Worm (Caenorhabditis elegans) whole organism, mixed stage, embryonic: Measurements from ENCODE around the gene C42C1.19.

Experiments used
- bed-3 ChIP-seq: fragments of 200-800 bp; sonication (Bioruptor generic); optimal IDR thresholded peaks from 3 replicates; lab custom pipeline; 2018; ENCODE audit warnings: mild to moderate bottlenecking, missing genetic modification characterization, moderate library complexity, missing compliant biosample characterization
- ceh-43 ChIP-seq: fragments of 200-800 bp; sonication (Bioruptor generic); optimal IDR thresholded peaks from 2 replicates; lab custom pipeline; 2018; ENCODE audit warnings: mild to moderate bottlenecking, missing genetic modification characterization, moderate library complexity, missing compliant biosample characterization
- ceh-83 ChIP-seq: fragments of 200-800 bp; sonication (Bioruptor generic); optimal IDR thresholded peaks from 2 replicates; lab custom pipeline; 2018; ENCODE audit warnings: mild to moderate bottlenecking, missing genetic modification characterization, missing compliant biosample characterization
- ces-1 ChIP-seq: fragments of 150-350 bp; optimal IDR thresholded peaks from 2 replicates; lab custom pipeline; 2014; ENCODE audit warnings: missing biosample characterization, missing genetic modification reagents, missing genetic modification characterization
- cnd-1 ChIP-seq: fragments of 200-800 bp; sonication (Bioruptor generic); optimal IDR thresholded peaks from 2 replicates; lab custom pipeline; 2018; ENCODE audit warnings: mild to moderate bottlenecking, missing genetic modification characterization, missing compliant biosample characterization
- drap-1 ChIP-seq: fragments of 200-800 bp; sonication (Bioruptor generic); optimal IDR thresholded peaks from 3 replicates; lab custom pipeline; 2018; ENCODE audit warnings: mild to moderate bottlenecking, missing genetic modification characterization, missing compliant biosample characterization
- elt-1 ChIP-seq: sonication (generic microtip); optimal IDR thresholded peaks from 2 replicates; lab custom pipeline; 2017; ENCODE audit warnings: missing genetic modification characterization, mild to moderate bottlenecking, missing compliant biosample characterization, antibody characterized with exemption, moderate library complexity, borderline replicate concordance; ENCODE audit not compliant: insufficient read depth
- flh-1 ChIP-seq: fragments of 200-800 bp; sonication (Bioruptor generic); optimal IDR thresholded peaks from 2 replicates; lab custom pipeline; 2018; ENCODE audit warnings: mild to moderate bottlenecking, missing genetic modification characterization, moderate library complexity, missing compliant biosample characterization
- ham-2 ChIP-seq: fragments of 200-800 bp; sonication (Bioruptor generic); optimal IDR thresholded peaks from 2 replicates; lab custom pipeline; 2018; ENCODE audit warnings: mild to moderate bottlenecking, missing genetic modification characterization, missing compliant biosample characterization
- hlh-1 ChIP-seq: fragments of 150-350 bp; optimal IDR thresholded peaks from 2 replicates; lab custom pipeline; 2014; ENCODE audit warnings: missing biosample characterization, missing genetic modification reagents, missing genetic modification characterization
- lin-13 ChIP-seq: fragments of 150-350 bp; optimal IDR thresholded peaks from 2 replicates; lab custom pipeline; 2014; ENCODE audit warnings: missing biosample characterization, missing genetic modification characterization
- lin-32 ChIP-seq: fragments of 200-800 bp; sonication (Bioruptor generic); optimal IDR thresholded peaks from 2 replicates; lab custom pipeline; 2018; ENCODE audit warnings: mild to moderate bottlenecking, missing genetic modification characterization, missing compliant biosample characterization
- lsy-2 ChIP-seq: fragments of 150-350 bp; optimal IDR thresholded peaks from 2 replicates; lab custom pipeline; 2014; ENCODE audit warnings: missing biosample characterization, missing genetic modification characterization
- mab-5 ChIP-seq: fragments of 150-350 bp; optimal IDR thresholded peaks from 2 replicates; lab custom pipeline; 2014; ENCODE audit warnings: missing biosample characterization, missing genetic modification characterization
- mep-1 ChIP-seq: fragments of 150-350 bp; optimal IDR thresholded peaks from 2 replicates; lab custom pipeline; 2017; ENCODE audit warnings: missing biosample characterization, missing genetic modification reagents, missing genetic modification characterization, inconsistent platforms
- mls-2 ChIP-seq: sonication (generic microtip); optimal IDR thresholded peaks from 2 replicates; lab custom pipeline; 2016; ENCODE audit warnings: mild to moderate bottlenecking, missing genetic modification characterization, moderate library complexity, missing compliant biosample characterization
- nhr-12 ChIP-seq: fragments of 150-350 bp; optimal IDR thresholded peaks from 2 replicates; lab custom pipeline; 2014; ENCODE audit warnings: missing biosample characterization, missing genetic modification characterization
- nhr-2 ChIP-seq: fragments of 150-350 bp; optimal IDR thresholded peaks from 2 replicates; lab custom pipeline; 2014; ENCODE audit warnings: missing biosample characterization, missing genetic modification characterization
- nhr-237 ChIP-seq: fragments of 150-350 bp; optimal IDR thresholded peaks from 2 replicates; lab custom pipeline; 2014; ENCODE audit warnings: missing biosample characterization, missing genetic modification characterization
- nhr-28 ChIP-seq: fragments of 150-350 bp; optimal IDR thresholded peaks from 2 replicates; lab custom pipeline; 2014; ENCODE audit warnings: missing biosample characterization, missing genetic modification characterization
- nhr-76 ChIP-seq: sonication (generic microtip); optimal IDR thresholded peaks from 2 replicates; lab custom pipeline; 2017; ENCODE audit warnings: missing biosample characterization, missing genetic modification characterization
- pha-4 ChIP-seq: fragments of 150-350 bp; optimal IDR thresholded peaks from 2 replicates; lab custom pipeline; 2018; ENCODE audit warnings: missing biosample characterization, missing genetic modification reagents, missing genetic modification characterization
- sem-2 ChIP-seq: fragments of 200-800 bp; sonication (Bioruptor generic); optimal IDR thresholded peaks from 2 replicates; lab custom pipeline; 2018; ENCODE audit warnings: mild to moderate bottlenecking, missing genetic modification characterization, missing compliant biosample characterization
- tbx-8 ChIP-seq: fragments of 200-800 bp; sonication (Bioruptor generic); optimal IDR thresholded peaks from 2 replicates; lab custom pipeline; 2018; ENCODE audit warnings: mild to moderate bottlenecking, missing genetic modification characterization, moderate library complexity, missing compliant biosample characterization
- unc-39 ChIP-seq: fragments of 150-350 bp; optimal IDR thresholded peaks from 2 replicates; lab custom pipeline; 2014; ENCODE audit warnings: missing biosample characterization, missing genetic modification characterization
- unc-62 ChIP-seq: fragments of 150-350 bp; optimal IDR thresholded peaks from 2 replicates; lab custom pipeline; 2014; ENCODE audit warnings: missing biosample characterization, missing genetic modification reagents, missing genetic modification characterization
- zip-8 ChIP-seq: fragments of 150-350 bp; optimal IDR thresholded peaks from 2 replicates; lab custom pipeline; 2014; ENCODE audit warnings: missing biosample characterization, missing genetic modification characterization
- ztf-11 ChIP-seq: fragments of 150-350 bp; optimal IDR thresholded peaks from 2 replicates; lab custom pipeline; 2014; ENCODE audit warnings: missing biosample characterization, missing genetic modification characterization

The C42C1.19 gene

DNA sequence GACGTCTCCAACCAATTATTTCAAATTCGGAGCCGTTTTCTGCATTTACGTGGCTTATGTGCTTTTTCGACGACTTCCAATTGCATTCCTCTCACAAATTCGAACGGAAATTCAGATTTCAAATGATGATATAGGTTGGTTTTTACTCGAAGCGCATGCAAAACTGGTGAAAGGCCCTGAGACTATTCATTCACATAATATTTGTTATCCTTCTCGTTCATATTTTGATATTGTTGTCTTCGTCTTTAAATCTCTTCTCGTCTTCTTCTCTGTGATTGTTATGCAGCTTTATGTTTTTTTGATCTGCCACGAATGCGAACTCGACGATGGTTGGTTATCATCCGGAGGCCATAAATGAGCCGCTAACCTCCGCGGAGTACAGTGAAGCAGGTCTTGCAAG, 334 bp downstream of the C42C1.19 start, which contains the start of gene hpo-12:
Gene hpo-12 (plus strand): TSS at position 301 of the 400 bp plus-strand sequence.
- TF ChIP-seq ceh-83 (GFP tag; lab: Kevin White, UChicago): no peak
- TF ChIP-seq nhr-2: no peak
- no peak for TF ChIP-seq unc-39
- no peak for TF ChIP-seq mep-1
- TF ChIP-seq lin-32 (GFP tag; lab: Kevin White, UChicago): no peak
- TF ChIP-seq nhr-76 (tag; lab: Kevin White, UChicago): no peak

DNA sequence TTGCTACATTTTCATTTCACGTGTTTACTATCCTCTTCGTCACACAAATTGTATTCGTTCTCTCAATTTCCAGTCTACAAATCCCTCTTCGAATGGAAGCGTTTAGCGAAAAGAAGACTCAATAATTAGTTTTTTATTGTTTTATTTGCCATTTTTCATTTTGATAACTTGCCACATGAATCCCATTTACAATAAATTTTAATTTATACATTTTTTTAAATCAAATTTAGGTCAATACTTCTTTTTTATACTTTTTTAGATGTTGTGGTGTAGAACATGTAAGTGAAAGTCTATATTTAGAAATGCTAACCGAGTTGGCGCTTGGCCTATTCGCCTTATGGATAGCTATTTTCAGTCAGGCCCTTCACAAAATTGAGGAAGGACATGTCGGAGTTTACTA, 5.1 kb downstream of the C42C1.19 start, which contains the start of gene erl-1:
Gene erl-1 (plus strand): TSS at position 301 of the 400 bp plus-strand sequence.
- TF ChIP-seq mls-2 (tag; lab: Kevin White, UChicago) (no peak), drap-1 (no peak), tbx-8 (GFP tag; lab: Kevin White, UChicago) (no peak), nhr-28 (tag; lab: Kevin White, UChicago) (no peak), flh-1 (GFP tag; lab: Kevin White, UChicago) (no peak), nhr-237 (tag; lab: Kevin White, UChicago) (no peak), lsy-2 (tag; lab: Kevin White, UChicago) (no peak)

DNA sequence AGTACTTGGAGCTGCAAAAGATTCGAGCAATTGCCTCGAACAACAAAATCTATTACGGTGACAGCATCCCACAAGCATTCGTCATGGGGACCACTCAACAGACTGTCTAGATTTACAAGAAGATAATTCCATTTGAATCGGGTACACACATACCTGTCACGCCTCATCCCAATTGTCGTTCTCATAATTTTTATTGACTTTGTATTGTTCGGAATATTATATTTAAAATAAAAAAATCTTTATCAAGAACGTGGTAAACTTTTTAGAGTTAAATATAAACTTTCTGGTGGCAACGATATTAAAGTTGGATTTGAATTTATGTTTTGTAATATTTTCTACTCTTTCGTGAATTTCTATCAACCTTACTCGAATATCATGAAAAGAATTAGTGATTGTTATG, 6.6 kb downstream of the C42C1.19 start, which contains the start of gene C42C1.9:
Gene C42C1.9 (plus strand): TSS at position 301 of the 400 bp plus-strand sequence.
- TF ChIP-seq hlh-1 (tag; lab: Kevin White, UChicago) (no peak), ham-2 (no peak), nhr-28 (tag; lab: Kevin White, UChicago) (no peak), unc-62 (GFP tag; lab: Kevin White, UChicago) (no peak), lin-13 (tag; lab: Kevin White, UChicago) (no peak), cnd-1 (tag; lab: Kevin White, UChicago) (no peak), ceh-43 (no peak), lsy-2 (tag; lab: Kevin White, UChicago) (no peak), elt-1 (tag; lab: Kevin White, UChicago) (no peak), ces-1 (no peak), flh-1 (GFP tag; lab: Kevin White, UChicago) (no peak)

DNA sequence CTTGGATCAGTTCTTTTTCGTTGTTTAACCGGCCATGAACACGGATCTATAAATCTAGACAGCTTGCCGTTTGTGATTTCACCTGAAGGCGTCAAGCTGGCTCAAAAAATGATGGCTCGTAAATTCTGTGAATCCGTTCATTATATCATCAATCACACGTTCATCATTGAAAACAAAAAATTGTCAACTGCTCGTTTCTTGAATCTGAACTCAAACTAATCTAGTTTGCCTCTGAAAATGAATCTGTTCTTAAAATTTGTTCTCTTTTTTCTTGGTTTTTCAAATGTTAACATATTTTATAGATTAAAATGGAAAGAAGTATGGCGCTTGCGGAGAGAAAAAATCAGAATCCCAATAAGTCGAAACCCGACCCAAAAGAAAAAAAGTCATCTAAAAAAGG, 8.2 kb downstream of the C42C1.19 start, which contains the start of gene C42C1.8:
Gene C42C1.8 (plus strand): TSS at position 301 of the 400 bp plus-strand sequence.
- TF ChIP-seq ceh-83 (GFP tag; lab: Kevin White, UChicago): no peak
- no peak for TF ChIP-seq ceh-43

DNA sequence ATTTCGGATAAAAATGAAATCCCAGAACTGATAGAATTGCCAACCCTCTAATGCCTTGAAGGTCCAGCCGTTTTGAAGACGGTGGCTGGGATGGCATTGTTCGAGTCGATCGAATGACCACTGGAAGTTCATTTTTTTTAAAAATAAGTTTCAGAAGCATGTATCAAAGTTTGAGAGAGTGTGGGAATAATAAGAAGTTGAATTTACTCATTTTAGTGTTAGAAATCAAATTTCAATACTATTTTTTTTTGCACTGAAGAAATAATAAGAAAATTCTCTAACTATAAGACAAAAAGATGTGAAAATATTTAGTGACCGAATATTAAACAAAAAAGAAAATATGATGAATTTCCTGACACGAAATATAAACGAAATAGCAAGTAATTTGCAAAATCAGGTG, 18.6 kb downstream of the C42C1.19 start, which contains the start of gene oac-59:
Gene oac-59 (minus strand): TSS at position 101 of the 400 bp plus-strand sequence.
- no peak for TF ChIP-seq lsy-2 (tag; lab: Kevin White, UChicago)
- TF ChIP-seq unc-39: no peak
- TF ChIP-seq bed-3: no peak
- TF ChIP-seq ces-1: no peak
- TF ChIP-seq nhr-12 (tag; lab: Kevin White, UChicago): no peak
- no peak for TF ChIP-seq lin-32 (GFP tag; lab: Kevin White, UChicago)

DNA sequence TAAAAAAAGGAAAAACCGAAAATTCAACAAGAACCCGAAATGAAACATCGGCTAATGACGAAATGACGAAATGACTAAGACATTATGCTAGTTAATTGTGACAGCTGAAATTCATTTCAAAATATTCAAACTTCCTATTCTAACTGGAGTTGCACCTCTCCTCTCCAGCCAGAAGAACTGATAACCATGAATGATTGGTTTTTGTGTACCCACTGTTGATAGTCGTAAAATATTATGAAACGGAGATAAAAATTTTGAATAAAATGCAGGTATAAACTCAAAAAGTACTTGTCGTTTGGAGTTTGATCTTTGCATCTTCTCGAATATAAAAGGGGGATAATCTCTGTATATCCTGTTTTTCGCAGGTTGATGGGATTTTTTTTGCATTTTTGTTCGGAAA, 20.3 kb downstream of the C42C1.19 start:
- TF ChIP-seq tbx-8 (GFP tag; lab: Kevin White, UChicago) (no peak), ces-1 (no peak), elt-1 (tag; lab: Kevin White, UChicago) (no peak), ceh-83 (GFP tag; lab: Kevin White, UChicago) (no peak), mls-2 (tag; lab: Kevin White, UChicago) (no peak), ham-2 (no peak), drap-1 (no peak), nhr-237 (tag; lab: Kevin White, UChicago) (no peak), sem-2 (GFP tag; lab: Kevin White, UChicago) (no peak), zip-8 (tag; lab: Kevin White, UChicago) (no peak), mab-5 (tag; lab: Kevin White, UChicago) (no peak)
- TF ChIP-seq, all 35 proteins: peak for 0

DNA sequence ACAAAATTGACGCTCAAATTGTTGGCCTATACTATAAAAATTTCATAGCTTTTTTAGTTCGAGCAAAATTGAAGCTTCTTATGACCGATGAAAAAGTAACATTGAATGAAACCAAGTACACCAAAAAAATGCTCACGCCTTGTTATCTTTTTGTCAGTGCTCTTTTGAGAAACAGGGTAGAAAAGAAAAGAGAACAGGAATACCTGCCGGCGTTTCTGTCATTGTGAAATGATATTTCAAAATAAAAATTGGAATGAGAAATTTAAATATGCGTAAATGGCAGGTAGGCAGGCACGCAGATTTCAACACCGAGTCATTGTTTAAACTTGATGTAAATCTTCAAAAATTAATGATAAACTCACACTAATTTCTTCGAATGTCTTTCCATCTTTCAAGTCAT, 22.2 kb downstream of the C42C1.19 start:
- no peak for TF ChIP-seq lin-32 (GFP tag; lab: Kevin White, UChicago)
- no peak for TF ChIP-seq nhr-12 (tag; lab: Kevin White, UChicago)
- TF ChIP-seq sem-2 (GFP tag; lab: Kevin White, UChicago): no peak
- no peak for TF ChIP-seq pha-4 (tag; lab: Kevin White, UChicago)
- TF ChIP-seq ceh-83 (GFP tag; lab: Kevin White, UChicago): no peak
- TF ChIP-seq ztf-11 (tag; lab: Kevin White, UChicago): no peak
- TF ChIP-seq mep-1: no peak
- no peak for TF ChIP-seq ceh-43
